Fruit fly (Drosophila melanogaster) S2 (cell line): ENCODE data around the gene Cap-D3.

Source experiments
- CG8478 ChIP-seq: fragments of >200 bp; optimal IDR thresholded peaks from 2 replicates; lab custom pipeline; 2018
- CTCF ChIP-seq, 2 experiments: fragments of >200 bp; optimal IDR thresholded peaks; 2 replicates each; lab custom pipeline; 2018

dm6 chr2L:5542944-5543515, 17.3 kb downstream of the Cap-D3 start:
- TF ChIP-seq CG8478 (lab: Kevin White, UChicago), result no peak
- no peak for TF ChIP-seq CTCF (optimal IDR thresholded peaks at IDR 0.05; lab: Kevin White, UChicago)
